Fruit fly (Drosophila melanogaster) whole organism, embryonic: ENCODE measurements around the gene CG32271.

Experiments
- CG1024 ChIP-seq: fragments of 200-800 bp; sonication (Bioruptor generic); IDR thresholded peaks from 2 replicates; pipeline ENCODE4 v1.3.6; 2022; ENCODE audit warnings: missing biosample characterization, missing genetic modification characterization
- CG14441 ChIP-seq: fragments of 200-800 bp; sonication (Bioruptor generic); IDR thresholded peaks from 2 replicates; pipeline ENCODE4 v1.3.6; 2022; ENCODE audit warnings: missing biosample characterization, missing genetic modification characterization
- CG1603 ChIP-seq: fragments of 200-800 bp; sonication (Bioruptor generic); optimal IDR thresholded peaks from 2 replicates; lab custom pipeline; 2019; ENCODE audit warnings: missing biosample characterization, mild to moderate bottlenecking, missing genetic modification characterization, moderate library complexity
- CG1792 ChIP-seq: fragments of 200-800 bp; sonication (Bioruptor generic); optimal IDR thresholded peaks from 2 replicates; lab custom pipeline; 2016; ENCODE audit warnings: missing biosample characterization, missing genetic modification characterization
- Camta ChIP-seq: fragments of 200-800 bp; sonication (Bioruptor generic); optimal IDR thresholded peaks from 2 replicates; lab custom pipeline; 2016; ENCODE audit warnings: missing biosample characterization, missing genetic modification characterization
- Poxn ChIP-seq: fragments of 200-800 bp; sonication (Bioruptor generic); IDR thresholded peaks from 2 replicates; pipeline ENCODE4 v1.3.6; 2022; ENCODE audit warnings: missing biosample characterization, missing genetic modification characterization
- Taf1 ChIP-seq: fragments of 200-800 bp; sonication (Bioruptor generic); IDR thresholded peaks from 2 replicates; pipeline ENCODE4 v1.3.6; 2022; ENCODE audit warnings: missing biosample characterization, missing genetic modification characterization
- Xbp1 ChIP-seq: fragments of 200-800 bp; sonication (Bioruptor generic); optimal IDR thresholded peaks from 3 replicates; lab custom pipeline; 2016; ENCODE audit warnings: missing biosample characterization, mild to moderate bottlenecking, missing genetic modification characterization
- br ChIP-seq: fragments of >200 bp; optimal IDR thresholded peaks from 2 replicates; lab custom pipeline; 2017
- grn ChIP-seq: fragments of 200-800 bp; sonication (Bioruptor generic); optimal IDR thresholded peaks from 3 replicates; lab custom pipeline; 2017; ENCODE audit warnings: missing biosample characterization, missing genetic modification characterization
- ham ChIP-seq: fragments of 200-800 bp; sonication (Bioruptor generic); IDR thresholded peaks from 2 replicates; pipeline ENCODE4 v1.3.6; 2022; ENCODE audit warnings: missing biosample characterization, missing genetic modification characterization

dm6 chr3L:3245189-3245588 lies 42.2 kb upstream of the CG32271 start:
- TF ChIP-seq CG1603 (tag; lab: Kevin White, UChicago) = no peak
- no peak for TF ChIP-seq CG1024
- no peak for TF ChIP-seq br (lab: Kevin White, UChicago)
- no peak for TF ChIP-seq Xbp1
- no peak for TF ChIP-seq grn (GFP tag; lab: Kevin White, UChicago)
- TF ChIP-seq CG1792 (GFP tag; lab: Kevin White, UChicago) = no peak
- TF ChIP-seq CG14441 (GFP tag; lab: Robert Waterston, UW) = no peak
- no peak for TF ChIP-seq Poxn (GFP tag; lab: Robert Waterston, UW)
- no peak for TF ChIP-seq Taf1
- TF ChIP-seq ham (GFP tag; lab: Robert Waterston, UW) = no peak
- no peak for TF ChIP-seq Camta (GFP tag; lab: Kevin White, UChicago)
